Worm (Caenorhabditis elegans) whole organism, young adult: ENCODE results near the gene C01G5.3.
A peak's percentile ranks its signal among the peaks of the same experiment; 100 is the strongest.

Experiments
- B0035.1 ChIP-seq: sonication (generic microtip); optimal IDR thresholded peaks from 2 replicates; lab custom pipeline; 2016; ENCODE audit warnings: missing genetic modification characterization, mild to moderate bottlenecking, missing compliant biosample characterization, missing genotype, missing genetic modification reagents
- B0261.1 ChIP-seq: sonication (generic microtip); optimal IDR thresholded peaks from 2 replicates; lab custom pipeline; 2016; ENCODE audit warnings: mild to moderate bottlenecking, missing genetic modification characterization, moderate library complexity, missing compliant biosample characterization
- C17E4.6 ChIP-seq: fragments of 200-800 bp; sonication (Bioruptor generic); IDR thresholded peaks from 2 replicates; pipeline ENCODE4 v1.3.6; 2022; ENCODE audit warnings: missing genetic modification reagents, missing genetic modification characterization, missing compliant biosample characterization
- F22D6.2 ChIP-seq: sonication (generic microtip); optimal IDR thresholded peaks from 2 replicates; lab custom pipeline; 2016; ENCODE audit warnings: mild to moderate bottlenecking, missing genetic modification characterization, missing compliant biosample characterization
- F23B12.7 ChIP-seq: sonication (generic microtip); optimal IDR thresholded peaks from 2 replicates; lab custom pipeline; 2017; ENCODE audit warnings: missing genetic modification characterization, mild to moderate bottlenecking, missing compliant biosample characterization, antibody characterized with exemption, moderate library complexity; ENCODE audit not compliant: insufficient read depth
- F39B2.1 ChIP-seq: fragments of 200-800 bp; sonication (Bioruptor generic); IDR thresholded peaks from 2 replicates; pipeline ENCODE4 v1.3.6; 2022; ENCODE audit warnings: missing genetic modification reagents, missing genetic modification characterization, missing compliant biosample characterization
- F57A8.1 ChIP-seq: fragments of 200-800 bp; sonication (Bioruptor generic); optimal IDR thresholded peaks from 2 replicates; lab custom pipeline; 2018; ENCODE audit warnings: mild to moderate bottlenecking, missing genetic modification characterization, moderate library complexity, missing compliant biosample characterization
- F57C9.4 ChIP-seq: sonication (generic microtip); optimal IDR thresholded peaks from 2 replicates; lab custom pipeline; 2017; ENCODE audit warnings: mild to moderate bottlenecking, missing genetic modification characterization, missing compliant biosample characterization
- Y56A3A.18 ChIP-seq: fragments of 200-800 bp; sonication (Bioruptor generic); IDR thresholded peaks from 2 replicates; pipeline ENCODE4 v1.3.6; 2022; ENCODE audit warnings: missing genetic modification reagents, missing genetic modification characterization, missing compliant biosample characterization
- Y67H2A.10 ChIP-seq: fragments of 200-800 bp; sonication (Bioruptor generic); conservative IDR thresholded peaks from 2 replicates; pipeline ENCODE4 v1.3.6; 2022; ENCODE audit warnings: missing genetic modification reagents, missing genetic modification characterization, missing compliant biosample characterization
- Y95B8A.8 ChIP-seq: fragments of 200-800 bp; sonication (Bioruptor generic); IDR thresholded peaks from 2 replicates; pipeline ENCODE4 v1.3.6; 2022; ENCODE audit warnings: missing genetic modification reagents, missing genetic modification characterization, missing compliant biosample characterization
- aptf-3 ChIP-seq: fragments of 200-800 bp; sonication (Bioruptor generic); IDR thresholded peaks from 2 replicates; pipeline ENCODE4 v1.3.6; 2022; ENCODE audit warnings: missing genetic modification characterization, missing compliant biosample characterization
- atf-7 ChIP-seq: sonication (generic microtip); optimal IDR thresholded peaks from 2 replicates; lab custom pipeline; 2017; ENCODE audit warnings: mild to moderate bottlenecking, missing genetic modification characterization, missing compliant biosample characterization
- attf-5 ChIP-seq: fragments of 200-800 bp; sonication (Bioruptor generic); optimal IDR thresholded peaks from 2 replicates; lab custom pipeline; 2018; ENCODE audit warnings: mild to moderate bottlenecking, missing genetic modification characterization, missing compliant biosample characterization
- cebp-1 ChIP-seq, 2 experiments: fragments of 200-800 bp in 1 of 2; sonication (Bioruptor generic) in 1 of 2; sonication (generic microtip) in 1 of 2; IDR thresholded peaks in 1 of 2; optimal IDR thresholded peaks in 1 of 2; 2 replicates each; pipeline versions ENCODE4 v1.3.6 to Lab custom; 2017 to 2022; ENCODE audit warnings: missing compliant biosample characterization in 2 of 2, missing genetic modification characterization in 2 of 2, mild to moderate bottlenecking in 1 of 2, missing genetic modification reagents in 1 of 2, moderate library complexity in 1 of 2
- cebp-2 ChIP-seq: fragments of 200-800 bp; sonication (Bioruptor generic); IDR thresholded peaks from 2 replicates; pipeline ENCODE4 v1.3.6; 2022; ENCODE audit warnings: missing genetic modification characterization, missing compliant biosample characterization
- ceh-27 ChIP-seq: fragments of 200-800 bp; sonication (Bioruptor generic); optimal IDR thresholded peaks from 2 replicates; lab custom pipeline; 2018; ENCODE audit warnings: mild to moderate bottlenecking, missing genetic modification characterization, moderate library complexity, missing compliant biosample characterization
- ceh-79 ChIP-seq: sonication (generic microtip); optimal IDR thresholded peaks from 2 replicates; lab custom pipeline; 2017; ENCODE audit warnings: mild to moderate bottlenecking, missing genetic modification characterization, missing compliant biosample characterization
- ceh-91 ChIP-seq: fragments of 200-800 bp; sonication (Bioruptor generic); IDR thresholded peaks from 2 replicates; pipeline ENCODE4 v1.3.6; 2022; ENCODE audit warnings: missing genetic modification reagents, missing genetic modification characterization, missing compliant biosample characterization
- egrh-3 ChIP-seq: fragments of 200-800 bp; sonication (Bioruptor generic); IDR thresholded peaks from 2 replicates; pipeline ENCODE4 v1.3.6; 2022; ENCODE audit warnings: missing genetic modification reagents, missing genetic modification characterization, missing compliant biosample characterization
- fkh-3 ChIP-seq: sonication (generic microtip); optimal IDR thresholded peaks from 2 replicates; lab custom pipeline; 2016; ENCODE audit warnings: mild to moderate bottlenecking, missing genetic modification characterization, missing compliant biosample characterization
- hrde-1 ChIP-seq: sonication (generic microtip); optimal IDR thresholded peaks from 2 replicates; lab custom pipeline; 2016; ENCODE audit warnings: missing genetic modification characterization, mild to moderate bottlenecking, missing compliant biosample characterization, moderate library complexity, missing genotype, missing genetic modification reagents, borderline replicate concordance
- lag-1 ChIP-seq: fragments of 200-800 bp; sonication (Bioruptor generic); IDR thresholded peaks from 2 replicates; pipeline ENCODE4 v1.3.6; 2022; ENCODE audit warnings: missing genetic modification reagents, missing genetic modification characterization, missing compliant biosample characterization
- lin-35 ChIP-seq, 3 experiments: fragments of 150-350 bp in 2 of 3; sonication (generic microtip) in 1 of 3; optimal IDR thresholded peaks; 2 replicates each; lab custom pipeline; 2014 to 2018; ENCODE audit warnings: missing biosample characterization in 3 of 3, missing genetic modification characterization in 3 of 3, missing genetic modification reagents in 3 of 3
- mes-4 ChIP-seq: sonication (generic microtip); optimal IDR thresholded peaks from 2 replicates; lab custom pipeline; 2016; ENCODE audit warnings: missing genotype, missing genetic modification characterization, missing compliant biosample characterization
- nfyb-1 ChIP-seq: fragments of 200-800 bp; sonication (Bioruptor generic); IDR thresholded peaks from 2 replicates; pipeline ENCODE4 v1.3.6; 2022; ENCODE audit warnings: missing genetic modification reagents, missing genetic modification characterization, missing compliant biosample characterization
- nhr-80 ChIP-seq: sonication (generic microtip); optimal IDR thresholded peaks from 2 replicates; lab custom pipeline; 2016; ENCODE audit warnings: missing genetic modification characterization, missing compliant biosample characterization
- repo-1 ChIP-seq: sonication (generic microtip); optimal IDR thresholded peaks from 2 replicates; lab custom pipeline; 2017; ENCODE audit warnings: mild to moderate bottlenecking, missing genetic modification characterization, missing compliant biosample characterization
- snpc-4 ChIP-seq, 5 experiments: fragments of 150-350 bp in 1 of 5; sonication (generic microtip) in 4 of 5; optimal IDR thresholded peaks; 2 replicates each; lab custom pipeline; 2014 to 2018; ENCODE audit warnings: missing genetic modification characterization in 5 of 5, missing biosample characterization in 3 of 5, antibody characterized with exemption in 2 of 5, mild to moderate bottlenecking in 2 of 5, missing compliant biosample characterization in 2 of 5, missing genotype in 2 of 5, moderate library complexity in 2 of 5, missing genetic modification reagents in 1 of 5
- zim-3 ChIP-seq: sonication (generic microtip); optimal IDR thresholded peaks from 2 replicates; lab custom pipeline; 2017; ENCODE audit warnings: mild to moderate bottlenecking, missing genetic modification characterization, moderate library complexity, missing compliant biosample characterization
- ztf-26 ChIP-seq: sonication (generic microtip); optimal IDR thresholded peaks from 2 replicates; lab custom pipeline; 2017; ENCODE audit warnings: missing genetic modification characterization, missing compliant biosample characterization
- ztf-3 ChIP-seq: fragments of 200-800 bp; sonication (Bioruptor generic); optimal IDR thresholded peaks from 2 replicates; lab custom pipeline; 2018; ENCODE audit warnings: mild to moderate bottlenecking, missing genetic modification characterization, missing compliant biosample characterization
- ztf-6 ChIP-seq: fragments of 200-800 bp; sonication (Bioruptor generic); IDR thresholded peaks from 2 replicates; pipeline ENCODE4 v1.3.6; 2022; ENCODE audit warnings: missing genetic modification reagents, missing genetic modification characterization, missing compliant biosample characterization

Gene C01G5.3

DNA sequence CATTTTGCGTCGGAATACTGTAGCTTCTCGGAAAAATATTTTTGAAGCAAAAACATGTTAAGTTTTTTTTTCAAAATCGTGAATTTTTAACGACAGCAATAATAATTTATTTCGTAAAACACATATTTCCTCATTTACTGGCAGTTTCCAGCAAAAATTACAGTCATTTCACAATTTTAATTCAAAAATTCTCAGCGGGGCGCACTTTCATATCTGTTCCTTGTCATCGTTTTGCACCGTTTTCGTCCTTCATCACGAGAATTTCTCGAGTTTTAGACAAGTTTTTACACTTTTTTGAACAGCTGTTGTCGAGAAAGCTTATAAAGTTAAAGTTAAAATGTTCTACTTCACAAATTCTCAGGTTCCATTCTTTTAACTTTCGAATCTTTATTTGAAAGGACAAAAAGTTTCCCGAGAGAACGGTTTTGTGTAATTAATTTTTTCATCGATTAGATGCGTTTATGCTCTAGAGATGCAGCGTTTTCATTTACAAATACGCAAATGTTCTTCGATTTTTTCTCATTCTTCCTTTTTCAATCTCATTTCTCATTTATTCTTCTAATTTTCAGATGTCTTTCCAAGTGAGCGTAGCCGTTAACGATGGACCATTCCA is 13.6 kb upstream of the C01G5.3 start, which contains the start of gene ddi-1:
Gene ddi-1, plus strand, starts transcription at position 563 of the 613 bp plus-strand sequence.
- TF ChIP-seq ztf-3 (GFP tag; lab: Kevin White, UChicago) (no peak), snpc-4 (GFP tag; optimal IDR thresholded peaks at IDR 0.05; lab: Kevin White, UChicago) (no peak), snpc-4 (tag; optimal IDR thresholded peaks at IDR 0.05; lab: Kevin White, UChicago) (peak in 1 of 4 experiments; percentile 6), F57C9.4 (tag; lab: Kevin White, UChicago) (no peak), F39B2.1 (GFP tag; lab: Robert Waterston, UW) (no peak), Y56A3A.18 (GFP tag; lab: Robert Waterston, UW) (no peak), Y67H2A.10 (GFP tag; lab: Robert Waterston, UW) (no peak), nhr-80 (tag; lab: Kevin White, UChicago) (peak; percentile 1), cebp-1 (GFP tag; IDR thresholded peaks at IDR 0.05; lab: Robert Waterston, UW) (no peak), cebp-1 (tag; optimal IDR thresholded peaks at IDR 0.05; lab: Kevin White, UChicago) (peak; percentile 78), ztf-26 (tag; lab: Kevin White, UChicago) (no peak), ztf-6 (GFP tag; lab: Robert Waterston, UW) (no peak), ceh-91 (GFP tag; lab: Robert Waterston, UW) (no peak), lin-35 (GFP tag; optimal IDR thresholded peaks at IDR 0.05; lab: Kevin White, UChicago) (no peak), attf-5 (peak; percentile 36)

DNA sequence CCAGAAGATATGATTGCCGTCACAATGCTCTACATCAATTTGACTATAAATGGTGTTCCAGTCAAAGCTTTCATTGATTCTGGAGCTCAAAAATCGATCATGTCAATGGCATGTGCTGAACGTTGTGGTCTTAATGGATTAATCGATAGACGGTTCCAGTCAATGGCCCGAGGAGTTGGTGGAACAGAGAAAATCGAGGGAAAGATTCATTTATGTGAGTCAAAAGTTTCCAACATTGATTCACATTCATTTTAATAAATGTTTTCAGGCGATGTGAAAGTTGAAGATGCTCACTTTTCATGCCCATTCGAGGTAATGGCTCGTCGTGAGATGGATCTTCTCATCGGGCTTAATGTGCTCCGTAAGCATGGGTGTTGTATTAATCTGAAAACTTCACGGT is 12.2 kb upstream of the C01G5.3 start:
- TF ChIP-seq lag-1 (GFP tag; lab: Robert Waterston, UW): no peak
- TF ChIP-seq ceh-79 (tag; lab: Kevin White, UChicago): no peak
- no peak for TF ChIP-seq hrde-1 (tag; lab: Kevin White, UChicago)
- TF ChIP-seq F23B12.7 (tag; lab: Kevin White, UChicago): no peak
- no peak for TF ChIP-seq F57A8.1 (GFP tag; lab: Kevin White, UChicago)
- TF ChIP-seq fkh-3 (tag; lab: Kevin White, UChicago): no peak
- TF ChIP-seq B0035.1 (tag; lab: Kevin White, UChicago): no peak
- TF ChIP-seq B0261.1 (tag; lab: Kevin White, UChicago): no peak
- no peak for TF ChIP-seq egrh-3
- TF ChIP-seq ztf-3 (GFP tag; lab: Kevin White, UChicago): no peak
- no peak for TF ChIP-seq zim-3 (tag; lab: Kevin White, UChicago)
- no peak for TF ChIP-seq C17E4.6 (GFP tag; lab: Robert Waterston, UW)
- no peak for TF ChIP-seq cebp-2 (GFP tag; lab: Robert Waterston, UW)

DNA sequence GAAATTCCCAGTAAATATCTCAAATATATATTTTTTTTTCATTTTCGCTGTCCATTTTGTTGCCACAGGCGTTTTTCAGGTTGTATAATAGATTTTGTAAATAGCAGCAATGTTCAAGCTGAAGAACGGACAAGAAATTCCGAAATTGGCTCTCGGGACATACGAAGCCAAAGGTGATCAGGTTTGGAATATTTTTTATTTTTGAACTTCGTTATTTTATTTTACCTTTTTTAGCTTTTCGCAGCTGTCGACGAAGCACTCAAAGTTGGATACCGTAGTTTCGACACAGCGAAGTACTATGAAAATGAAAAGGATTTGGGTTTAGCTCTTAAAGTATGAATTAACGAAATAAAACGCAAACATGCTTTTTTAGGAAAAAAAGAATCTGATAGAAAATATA is 11.5 kb upstream of the C01G5.3 start, which contains the start of gene C01G5.5:
Gene C01G5.5, plus strand, starts transcription at position 80 of the 400 bp plus-strand sequence.
- peak; percentile 10 for TF ChIP-seq repo-1 (tag; lab: Kevin White, UChicago)
- no peak for TF ChIP-seq ceh-27 (GFP tag; lab: Kevin White, UChicago)
- peak; percentile 7 for TF ChIP-seq atf-7 (tag; lab: Kevin White, UChicago)
- no peak for TF ChIP-seq snpc-4 (GFP tag; optimal IDR thresholded peaks at IDR 0.05; lab: Kevin White, UChicago)
- TF ChIP-seq snpc-4 (tag; optimal IDR thresholded peaks at IDR 0.05; lab: Kevin White, UChicago): peak in 1 of 4 experiments; percentile 62
- peak; percentile 50; the same call in 1 of the 2 replicates for TF ChIP-seq nfyb-1 (GFP tag; lab: Robert Waterston, UW)
- 0 out of 2 replicates have a peak, but pooled peaks have one; percentile 8 for TF ChIP-seq Y95B8A.8
- TF ChIP-seq Y56A3A.18 (GFP tag; lab: Robert Waterston, UW): 0 out of 2 replicates have a peak, but pooled peaks have one; percentile 36
- TF ChIP-seq fkh-3 (tag; lab: Kevin White, UChicago): no peak
- no peak for TF ChIP-seq F22D6.2 (tag; lab: Kevin White, UChicago)
- no peak for TF ChIP-seq mes-4 (tag; lab: Kevin White, UChicago)
- no peak for TF ChIP-seq cebp-1 (GFP tag; IDR thresholded peaks at IDR 0.05; lab: Robert Waterston, UW)
- peak; percentile 36 for TF ChIP-seq cebp-1 (tag; optimal IDR thresholded peaks at IDR 0.05; lab: Kevin White, UChicago)
- TF ChIP-seq aptf-3 (GFP tag; lab: Robert Waterston, UW): no peak
- TF ChIP-seq ceh-79 (tag; lab: Kevin White, UChicago): peak; percentile 34
